Worm (Caenorhabditis elegans) whole organism, midembryonic: ENCODE measurements around the gene bmy-1.

Source experiments
- T22C8.4 ChIP-seq: fragments of 200-800 bp; sonication (Bioruptor generic); IDR thresholded peaks from 2 replicates; pipeline ENCODE4 v1.3.6; 2022; ENCODE audit warnings: missing genetic modification characterization, missing compliant biosample characterization
- cog-1 ChIP-seq: sonication (generic microtip); optimal IDR thresholded peaks from 2 replicates; lab custom pipeline; 2016; ENCODE audit warnings: missing genetic modification characterization, missing compliant biosample characterization
- flt-1 ChIP-seq: fragments of 200-800 bp; sonication (Bioruptor generic); IDR thresholded peaks from 2 replicates; pipeline ENCODE4 v1.3.6; 2022; ENCODE audit warnings: missing genetic modification characterization, missing compliant biosample characterization
- med-1 ChIP-seq: sonication (generic microtip); optimal IDR thresholded peaks from 2 replicates; lab custom pipeline; 2017; ENCODE audit warnings: missing genetic modification characterization, mild to moderate bottlenecking, missing compliant biosample characterization, antibody characterized with exemption, missing genetic modification reagents; ENCODE audit not compliant: insufficient read depth
- ztf-23 ChIP-seq: fragments of 200-800 bp; sonication (Bioruptor generic); IDR thresholded peaks from 2 replicates; pipeline ENCODE4 v1.3.6; 2022; ENCODE audit warnings: missing genetic modification reagents, missing genetic modification characterization, missing compliant biosample characterization

DNA sequence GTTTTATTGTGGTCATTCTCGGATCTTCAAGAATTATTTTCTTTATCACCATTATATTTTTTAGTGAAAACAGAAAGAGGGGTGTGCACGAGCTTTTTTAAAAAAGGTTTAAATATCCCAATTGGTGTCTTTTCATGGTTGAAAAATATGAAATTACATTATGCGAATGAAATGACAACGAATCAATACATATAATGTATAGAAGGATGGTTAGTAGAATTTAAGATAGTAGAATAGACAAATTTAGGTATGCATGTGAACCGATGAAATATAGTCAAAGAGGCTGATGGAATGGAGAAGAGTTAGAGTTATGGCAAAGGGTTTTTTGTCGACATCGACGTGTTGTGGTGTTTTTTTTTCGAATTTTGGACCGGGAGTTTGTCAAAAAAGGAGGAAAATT, 6.0 kb downstream of the bmy-1 start:
- TF ChIP-seq flt-1, result no peak
- TF ChIP-seq ztf-23, result no peak
- TF ChIP-seq med-1 (GFP tag; lab: Kevin White, UChicago), result no peak
- TF ChIP-seq cog-1 (tag; lab: Kevin White, UChicago), result no peak
- TF ChIP-seq T22C8.4 (GFP tag; lab: Robert Waterston, UW), result no peak
